Worm (Caenorhabditis elegans) whole organism, mixed stage, embryonic: Measurements from ENCODE around the gene Y44A6C.2.

Experiments used
- M03D4.4 ChIP-seq: sonication (generic microtip); optimal IDR thresholded peaks from 2 replicates; lab custom pipeline; 2017; ENCODE audit warnings: mild to moderate bottlenecking, missing genetic modification characterization, missing compliant biosample characterization
- bed-3 ChIP-seq: fragments of 200-800 bp; sonication (Bioruptor generic); optimal IDR thresholded peaks from 3 replicates; lab custom pipeline; 2018; ENCODE audit warnings: mild to moderate bottlenecking, missing genetic modification characterization, moderate library complexity, missing compliant biosample characterization
- blmp-1 ChIP-seq: fragments of 150-350 bp; optimal IDR thresholded peaks from 2 replicates; lab custom pipeline; 2014; ENCODE audit warnings: missing biosample characterization, missing genetic modification characterization
- ceh-39 ChIP-seq: fragments of 150-350 bp; optimal IDR thresholded peaks from 2 replicates; lab custom pipeline; 2014; ENCODE audit warnings: missing biosample characterization, missing genetic modification characterization
- ceh-43 ChIP-seq: fragments of 200-800 bp; sonication (Bioruptor generic); optimal IDR thresholded peaks from 2 replicates; lab custom pipeline; 2018; ENCODE audit warnings: mild to moderate bottlenecking, missing genetic modification characterization, moderate library complexity, missing compliant biosample characterization
- ceh-83 ChIP-seq: fragments of 200-800 bp; sonication (Bioruptor generic); optimal IDR thresholded peaks from 2 replicates; lab custom pipeline; 2018; ENCODE audit warnings: mild to moderate bottlenecking, missing genetic modification characterization, missing compliant biosample characterization
- ces-1 ChIP-seq: fragments of 150-350 bp; optimal IDR thresholded peaks from 2 replicates; lab custom pipeline; 2014; ENCODE audit warnings: missing biosample characterization, missing genetic modification reagents, missing genetic modification characterization
- drap-1 ChIP-seq: fragments of 200-800 bp; sonication (Bioruptor generic); optimal IDR thresholded peaks from 3 replicates; lab custom pipeline; 2018; ENCODE audit warnings: mild to moderate bottlenecking, missing genetic modification characterization, missing compliant biosample characterization
- elt-1 ChIP-seq: sonication (generic microtip); optimal IDR thresholded peaks from 2 replicates; lab custom pipeline; 2017; ENCODE audit warnings: missing genetic modification characterization, mild to moderate bottlenecking, missing compliant biosample characterization, antibody characterized with exemption, moderate library complexity, borderline replicate concordance; ENCODE audit not compliant: insufficient read depth
- elt-3 ChIP-seq: fragments of 150-350 bp; optimal IDR thresholded peaks from 2 replicates; lab custom pipeline; 2014; ENCODE audit warnings: missing biosample characterization, missing genetic modification characterization
- flh-1 ChIP-seq: fragments of 200-800 bp; sonication (Bioruptor generic); optimal IDR thresholded peaks from 2 replicates; lab custom pipeline; 2018; ENCODE audit warnings: mild to moderate bottlenecking, missing genetic modification characterization, moderate library complexity, missing compliant biosample characterization
- ham-2 ChIP-seq: fragments of 200-800 bp; sonication (Bioruptor generic); optimal IDR thresholded peaks from 2 replicates; lab custom pipeline; 2018; ENCODE audit warnings: mild to moderate bottlenecking, missing genetic modification characterization, missing compliant biosample characterization
- hlh-1 ChIP-seq: fragments of 150-350 bp; optimal IDR thresholded peaks from 2 replicates; lab custom pipeline; 2014; ENCODE audit warnings: missing biosample characterization, missing genetic modification reagents, missing genetic modification characterization
- lin-13 ChIP-seq: fragments of 150-350 bp; optimal IDR thresholded peaks from 2 replicates; lab custom pipeline; 2014; ENCODE audit warnings: missing biosample characterization, missing genetic modification characterization
- lin-32 ChIP-seq: fragments of 200-800 bp; sonication (Bioruptor generic); optimal IDR thresholded peaks from 2 replicates; lab custom pipeline; 2018; ENCODE audit warnings: mild to moderate bottlenecking, missing genetic modification characterization, missing compliant biosample characterization
- mab-5 ChIP-seq: fragments of 150-350 bp; optimal IDR thresholded peaks from 2 replicates; lab custom pipeline; 2014; ENCODE audit warnings: missing biosample characterization, missing genetic modification characterization
- mep-1 ChIP-seq: fragments of 150-350 bp; optimal IDR thresholded peaks from 2 replicates; lab custom pipeline; 2017; ENCODE audit warnings: missing biosample characterization, missing genetic modification reagents, missing genetic modification characterization, inconsistent platforms
- mls-2 ChIP-seq: sonication (generic microtip); optimal IDR thresholded peaks from 2 replicates; lab custom pipeline; 2016; ENCODE audit warnings: mild to moderate bottlenecking, missing genetic modification characterization, moderate library complexity, missing compliant biosample characterization
- nhr-12 ChIP-seq: fragments of 150-350 bp; optimal IDR thresholded peaks from 2 replicates; lab custom pipeline; 2014; ENCODE audit warnings: missing biosample characterization, missing genetic modification characterization
- nhr-2 ChIP-seq: fragments of 150-350 bp; optimal IDR thresholded peaks from 2 replicates; lab custom pipeline; 2014; ENCODE audit warnings: missing biosample characterization, missing genetic modification characterization
- nhr-237 ChIP-seq: fragments of 150-350 bp; optimal IDR thresholded peaks from 2 replicates; lab custom pipeline; 2014; ENCODE audit warnings: missing biosample characterization, missing genetic modification characterization
- nhr-76 ChIP-seq: sonication (generic microtip); optimal IDR thresholded peaks from 2 replicates; lab custom pipeline; 2017; ENCODE audit warnings: missing biosample characterization, missing genetic modification characterization
- pha-4 ChIP-seq: fragments of 150-350 bp; optimal IDR thresholded peaks from 2 replicates; lab custom pipeline; 2018; ENCODE audit warnings: missing biosample characterization, missing genetic modification reagents, missing genetic modification characterization
- sem-2 ChIP-seq: fragments of 200-800 bp; sonication (Bioruptor generic); optimal IDR thresholded peaks from 2 replicates; lab custom pipeline; 2018; ENCODE audit warnings: mild to moderate bottlenecking, missing genetic modification characterization, missing compliant biosample characterization
- snpc-4 ChIP-seq: fragments of 150-350 bp; optimal IDR thresholded peaks from 2 replicates; lab custom pipeline; 2014; ENCODE audit warnings: missing biosample characterization, missing genetic modification characterization
- sptf-1 ChIP-seq: sonication (generic microtip); optimal IDR thresholded peaks from 2 replicates; lab custom pipeline; 2017; ENCODE audit warnings: mild to moderate bottlenecking, missing genetic modification characterization, moderate library complexity, missing compliant biosample characterization
- tbx-8 ChIP-seq: fragments of 200-800 bp; sonication (Bioruptor generic); optimal IDR thresholded peaks from 2 replicates; lab custom pipeline; 2018; ENCODE audit warnings: mild to moderate bottlenecking, missing genetic modification characterization, moderate library complexity, missing compliant biosample characterization
- unc-120 ChIP-seq: sonication (generic microtip); optimal IDR thresholded peaks from 2 replicates; lab custom pipeline; 2017; ENCODE audit warnings: missing genetic modification characterization, missing compliant biosample characterization; ENCODE audit not compliant: poor library complexity, severe bottlenecking
- unc-39 ChIP-seq: fragments of 150-350 bp; optimal IDR thresholded peaks from 2 replicates; lab custom pipeline; 2014; ENCODE audit warnings: missing biosample characterization, missing genetic modification characterization
- ztf-11 ChIP-seq: fragments of 150-350 bp; optimal IDR thresholded peaks from 2 replicates; lab custom pipeline; 2014; ENCODE audit warnings: missing biosample characterization, missing genetic modification characterization

Y44A6C.2 gene

DNA sequence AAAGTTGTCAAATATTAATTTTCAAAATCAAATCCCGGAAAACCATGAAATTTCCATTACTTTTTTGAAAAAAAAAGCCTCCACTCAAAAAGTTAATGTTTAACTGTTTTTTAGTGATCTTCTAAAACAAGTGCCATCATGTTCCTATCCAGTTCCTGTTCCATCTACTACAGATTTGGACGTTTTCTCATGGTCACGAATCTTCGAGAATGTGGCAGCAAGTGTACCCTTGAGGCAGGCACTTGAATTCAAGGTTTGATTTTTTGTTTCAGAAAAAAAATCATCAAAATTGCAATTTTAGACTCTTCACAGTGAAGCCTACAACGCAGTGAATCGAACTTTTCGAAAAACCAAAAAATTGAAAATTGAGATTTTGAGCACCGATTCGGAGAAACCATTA is 7.5 kb upstream of the Y44A6C.2 start:
- TF ChIP-seq ceh-83 (GFP tag; lab: Kevin White, UChicago) (no peak), blmp-1 (tag; lab: Kevin White, UChicago) (no peak), nhr-2 (tag; lab: Kevin White, UChicago) (no peak), ceh-39 (tag; lab: Kevin White, UChicago) (no peak), ceh-43 (no peak), M03D4.4 (tag; lab: Kevin White, UChicago) (no peak), lin-13 (tag; lab: Kevin White, UChicago) (no peak), tbx-8 (no peak), unc-120 (tag; lab: Kevin White, UChicago) (no peak), mls-2 (tag; lab: Kevin White, UChicago) (no peak), mep-1 (tag; lab: Kevin White, UChicago) (no peak), pha-4 (tag; lab: Kevin White, UChicago) (no peak), elt-1 (tag; lab: Kevin White, UChicago) (no peak), bed-3 (GFP tag; lab: Kevin White, UChicago) (no peak), mab-5 (tag; lab: Kevin White, UChicago) (no peak)

DNA sequence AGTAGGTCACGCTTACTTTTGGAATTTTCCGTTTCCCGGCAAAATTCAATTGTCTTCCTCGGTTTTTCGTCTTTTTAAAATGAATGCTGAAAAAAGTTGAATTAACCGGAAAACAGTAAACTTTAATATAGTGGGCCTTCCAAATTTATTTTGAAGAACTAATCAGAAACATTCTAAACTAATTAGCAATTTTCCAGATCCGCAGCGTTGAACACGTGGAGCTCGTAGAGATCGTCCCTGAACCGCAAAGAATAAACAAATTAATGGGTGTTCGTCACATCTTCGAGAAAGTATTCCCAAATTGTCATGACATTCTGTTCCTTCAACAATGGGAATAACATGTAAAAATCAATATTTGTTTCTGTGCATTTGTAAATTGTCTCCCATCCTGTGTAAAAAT is 5.8 kb upstream of the Y44A6C.2 start:
- no peak for TF ChIP-seq mls-2 (tag; lab: Kevin White, UChicago)
- TF ChIP-seq sem-2 (GFP tag; lab: Kevin White, UChicago), result no peak
- TF ChIP-seq lin-13 (tag; lab: Kevin White, UChicago), result no peak
- TF ChIP-seq blmp-1 (tag; lab: Kevin White, UChicago), result no peak

DNA sequence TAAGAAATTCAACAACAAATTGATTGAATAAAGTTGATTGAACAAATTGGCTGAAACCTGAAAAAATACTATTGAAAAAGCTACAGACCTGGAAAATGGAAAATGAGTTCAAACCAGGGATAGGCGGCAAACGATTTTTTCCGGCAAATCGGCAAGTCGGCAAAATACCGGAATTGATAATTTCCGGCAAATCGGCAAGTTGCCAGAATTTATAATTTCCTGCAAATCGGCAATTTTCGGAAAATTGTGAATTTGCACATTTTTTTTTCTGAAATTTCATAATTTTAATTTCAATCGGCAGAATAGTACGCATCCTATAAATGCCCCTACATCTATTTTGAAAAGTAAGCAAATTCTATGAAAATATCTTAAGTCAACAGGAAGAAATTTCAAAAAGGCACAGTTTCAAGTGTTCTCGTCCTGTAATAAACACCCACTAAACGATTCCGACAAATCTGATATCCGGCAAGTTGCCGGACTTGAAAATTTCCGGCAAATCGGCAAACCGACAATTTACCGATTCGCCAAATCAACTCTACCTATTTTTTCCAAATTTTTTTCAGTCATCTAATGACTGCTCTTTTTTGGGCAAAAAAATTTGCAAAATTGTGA is 5.1 kb upstream of the Y44A6C.2 start:
- TF ChIP-seq elt-1 (tag; lab: Kevin White, UChicago) (no peak), flh-1 (GFP tag; lab: Kevin White, UChicago) (no peak), mep-1 (tag; lab: Kevin White, UChicago) (no peak), mab-5 (tag; lab: Kevin White, UChicago) (no peak), nhr-12 (tag; lab: Kevin White, UChicago) (no peak), hlh-1 (no peak), unc-39 (tag; lab: Kevin White, UChicago) (no peak), M03D4.4 (tag; lab: Kevin White, UChicago) (no peak)

DNA sequence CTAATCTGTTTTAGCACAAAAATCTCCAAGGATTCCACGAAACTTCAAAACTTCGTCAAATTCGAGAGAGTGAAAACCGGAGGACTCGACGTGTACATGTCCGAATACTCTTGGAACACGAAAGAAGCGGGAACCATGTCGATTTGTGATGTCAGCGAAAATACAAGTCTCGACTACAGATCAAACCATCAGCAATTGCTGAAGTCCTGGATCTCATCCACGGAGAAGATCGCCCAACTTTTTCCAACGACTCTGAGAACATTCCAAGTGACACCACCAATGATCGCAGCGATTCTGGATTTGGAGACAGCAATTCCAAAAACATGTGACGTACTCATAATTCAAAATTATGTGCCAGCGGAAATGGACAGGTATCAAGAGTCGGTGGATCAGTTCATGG is 413 bp downstream of the Y44A6C.2 start:
- TF ChIP-seq snpc-4, result no peak
- TF ChIP-seq unc-120 (tag; lab: Kevin White, UChicago), result no peak
- no peak for TF ChIP-seq ham-2 (GFP tag; lab: Kevin White, UChicago)
- no peak for TF ChIP-seq mep-1 (tag; lab: Kevin White, UChicago)
- TF ChIP-seq nhr-237 (tag; lab: Kevin White, UChicago), result no peak
- no peak for TF ChIP-seq mls-2 (tag; lab: Kevin White, UChicago)
- TF ChIP-seq ztf-11 (tag; lab: Kevin White, UChicago), result no peak
- no peak for TF ChIP-seq ceh-83 (GFP tag; lab: Kevin White, UChicago)
- no peak for TF ChIP-seq nhr-2 (tag; lab: Kevin White, UChicago)
- no peak for TF ChIP-seq M03D4.4 (tag; lab: Kevin White, UChicago)
- no peak for TF ChIP-seq drap-1 (GFP tag; lab: Kevin White, UChicago)
- TF ChIP-seq lin-32 (GFP tag; lab: Kevin White, UChicago), result no peak
- no peak for TF ChIP-seq ceh-39 (tag; lab: Kevin White, UChicago)
- TF ChIP-seq ces-1, result no peak
- TF ChIP-seq elt-3, result no peak
- TF ChIP-seq nhr-76, result no peak
- no peak for TF ChIP-seq ceh-43

DNA sequence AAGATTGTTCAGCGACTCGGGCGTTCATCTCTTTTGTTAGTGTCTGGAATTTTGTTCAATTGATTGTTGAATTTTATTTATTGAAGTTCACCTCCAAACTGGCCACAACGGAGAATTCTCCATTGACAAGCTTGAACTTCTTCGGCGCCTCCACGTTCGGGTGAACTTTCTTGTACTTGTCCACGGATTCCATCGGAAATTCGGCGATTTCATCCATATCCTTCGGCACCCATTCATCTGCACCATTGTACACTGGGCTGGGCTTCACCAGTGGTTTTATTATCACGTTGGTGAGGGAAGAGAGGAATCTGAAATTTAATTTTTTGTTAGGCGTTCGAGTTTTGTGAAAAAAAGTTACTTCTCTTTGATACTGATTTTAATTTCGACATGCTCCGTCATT is 5.4 kb downstream of the Y44A6C.2 start:
- TF ChIP-seq pha-4 (tag; lab: Kevin White, UChicago), result no peak
- no peak for TF ChIP-seq mep-1 (tag; lab: Kevin White, UChicago)
- no peak for TF ChIP-seq sem-2 (GFP tag; lab: Kevin White, UChicago)
- TF ChIP-seq sptf-1 (tag; lab: Kevin White, UChicago), result no peak
- TF ChIP-seq drap-1 (GFP tag; lab: Kevin White, UChicago), result no peak
- TF ChIP-seq ces-1, result no peak
- no peak for TF ChIP-seq nhr-237 (tag; lab: Kevin White, UChicago)
- TF ChIP-seq blmp-1 (tag; lab: Kevin White, UChicago), result no peak
- TF ChIP-seq, all 35 proteins: peak for 0
